Fruit fly (Drosophila melanogaster): Measurements from ENCODE around the gene cm.

Gene cm

DNA sequence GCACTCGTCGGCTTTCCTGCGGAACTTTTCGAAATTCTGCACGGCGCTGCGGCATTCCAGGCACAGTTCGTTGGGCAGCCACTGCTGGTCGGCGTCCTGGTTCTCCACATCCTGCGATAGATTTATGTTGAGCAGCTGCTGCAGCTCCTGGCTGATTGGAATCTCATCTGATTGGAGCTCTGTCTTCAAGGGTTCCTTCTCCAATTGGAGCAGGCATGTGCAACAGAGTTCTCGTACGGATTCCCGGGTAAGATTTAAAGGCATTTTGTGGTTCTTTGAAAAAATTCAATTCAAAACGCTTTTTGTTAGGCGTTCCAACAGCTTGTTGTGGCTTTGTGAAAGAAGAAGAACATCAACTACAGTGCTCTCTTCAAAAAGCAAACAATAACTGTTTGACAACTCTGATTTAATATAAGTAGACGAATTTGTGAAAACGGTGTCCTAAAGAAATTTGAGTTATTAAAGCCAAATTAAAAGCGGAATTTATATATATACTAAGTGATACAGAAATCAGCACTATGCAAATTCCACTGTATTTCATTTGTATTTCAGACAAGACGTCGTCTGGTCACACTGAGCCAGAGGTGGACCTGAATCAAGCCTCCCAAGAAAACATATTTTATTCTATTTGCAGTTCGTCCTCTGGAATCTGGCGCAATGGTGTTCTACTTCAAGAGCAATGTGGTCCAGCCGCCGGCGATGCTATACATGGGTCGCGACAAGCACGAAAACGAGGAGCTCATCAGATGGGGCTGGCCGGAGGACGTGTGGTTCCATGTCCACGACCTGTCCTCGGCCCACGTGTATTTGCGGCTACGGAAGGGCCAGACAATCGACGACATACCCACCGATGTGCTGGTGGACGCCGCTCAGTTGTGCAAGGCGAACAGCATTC is 2.6 kb upstream of the cm start, which contains the start of the genes CG3032 and CG4593 (continued):
- TF ChIP-seq CG34376 (GFP tag; optimal IDR thresholded peaks at IDR 0.05) (peak; percentile 29), CG11085 (GFP tag; IDR thresholded peaks at IDR 0.05) (peak; percentile 92), Lpt (GFP tag; optimal IDR thresholded peaks at IDR 0.05) (no peak), Max (GFP tag; optimal IDR thresholded peaks at IDR 0.05) (peak; percentile 80), Xrp1 (GFP tag; IDR thresholded peaks at IDR 0.05) (peak; percentile 87), salm (tag; optimal IDR thresholded peaks at IDR 0.05) (peak; percentile 69), CG6854 (GFP tag; optimal IDR thresholded peaks at IDR 0.05) (peak; percentile 35), Hey (tag; optimal IDR thresholded peaks at IDR 0.05) (no peak), Rfx (GFP tag; IDR thresholded peaks at IDR 0.05) (peak; percentile 92), Stat92E (GFP tag; optimal IDR thresholded peaks at IDR 0.05) (peak in 1 of 3 experiments; percentile 32), CG13775 (GFP tag; optimal IDR thresholded peaks at IDR 0.05) (peak; percentile 65), CG11696 (GFP tag; IDR thresholded peaks at IDR 0.05) (peak; percentile 80), HmgZ (tag; optimal IDR thresholded peaks at IDR 0.05) (peak; percentile 78), croc (GFP tag; conservative IDR thresholded peaks at IDR 0.05) (peak; percentile 61), CG12104 (GFP tag; optimal IDR thresholded peaks at IDR 0.05) (peak; percentile 34), Camta (GFP tag; optimal IDR thresholded peaks at IDR 0.05) (peak; percentile 53), CG6683 (GFP tag; optimal IDR thresholded peaks at IDR 0.05) (peak; percentile 13), CG16815 (GFP tag; optimal IDR thresholded peaks at IDR 0.05) (peak; percentile 73), Tbp (GFP tag; optimal IDR thresholded peaks at IDR 0.05) (no peak), ato (GFP tag; IDR thresholded peaks at IDR 0.05; ENCODE audit: partially characterized antibody) (no peak), ham (GFP tag; IDR thresholded peaks at IDR 0.05) (no peak; the same call in 1 of the 2 replicates), Med (GFP tag) (peak; percentile 95), Rx (GFP tag; IDR thresholded peaks at IDR 0.05) (peak; percentile 85), CG10321 (GFP tag; IDR thresholded peaks at IDR 0.05) (0 out of 2 replicates have a peak, but pooled peaks have one; percentile 49), CkIIα-i1 (GFP tag; IDR thresholded peaks at IDR 0.05) (no peak), tin (GFP tag; optimal IDR thresholded peaks at IDR 0.05) (peak; percentile 72), sob (GFP tag; IDR thresholded peaks at IDR 0.05) (peak; percentile 91), Dref (GFP tag; IDR thresholded peaks at IDR 0.05) (peak; percentile 38), CG10979 (tag; optimal IDR thresholded peaks at IDR 0.05) (peak; percentile 60), CG2678 (tag; optimal IDR thresholded peaks at IDR 0.05) (peak; percentile 86), sim (GFP tag; IDR thresholded peaks at IDR 0.05) (no peak), NFAT (GFP tag; IDR thresholded peaks at IDR 0.05) (peak; percentile 94), pnt (GFP tag; optimal IDR thresholded peaks at IDR 0.05) (peak; percentile 72), HLHmδ (GFP tag; optimal IDR thresholded peaks at IDR 0.05) (no peak), ewg (GFP tag; optimal IDR thresholded peaks at IDR 0.05) (peak; percentile 47), z (GFP tag; IDR thresholded peaks at IDR 0.05) (no peak), Oli (tag; optimal IDR thresholded peaks at IDR 0.05) (peak; percentile 75), CG7745 (tag; optimal IDR thresholded peaks at IDR 0.05) (no peak), Elba2 (GFP tag; optimal IDR thresholded peaks at IDR 0.05) (no peak), Sry-β (GFP tag; optimal IDR thresholded peaks at IDR 0.05) (no peak), mirr (GFP tag; optimal IDR thresholded peaks at IDR 0.05) (peak; percentile 17), Mad (GFP tag; optimal IDR thresholded peaks at IDR 0.05) (peak; percentile 66), CG3847 (GFP tag; IDR thresholded peaks at IDR 0.05) (peak; percentile 82), unc-4 (GFP tag; IDR thresholded peaks at IDR 0.05; ENCODE audit: partially characterized antibody) (peak; percentile 21; the same call in 1 of the 2 replicates), nau (GFP tag; optimal IDR thresholded peaks at IDR 0.05) (peak; percentile 31), CG17361 (GFP tag; IDR thresholded peaks at IDR 0.05) (peak; percentile 81), CG7271 (tag; optimal IDR thresholded peaks at IDR 0.05) (no peak), HmgD (GFP tag; optimal IDR thresholded peaks at IDR 0.05) (peak; percentile 25), klu (GFP tag; IDR thresholded peaks at IDR 0.05) (peak; percentile 83)
